Fruit fly (Drosophila melanogaster) whole organism, prepupa: ENCODE results near the gene CG31659.

ENCODE experiments used
- Blimp-1 ChIP-seq: fragments of 200-800 bp; sonication (Bioruptor generic); optimal IDR thresholded peaks from 3 replicates; lab custom pipeline; 2017; ENCODE audit warnings: missing biosample characterization, missing genetic modification characterization, mild to moderate bottlenecking, moderate library complexity, missing genetic modification reagents
- CG10631 ChIP-seq: fragments of 200-800 bp; sonication (Bioruptor generic); optimal IDR thresholded peaks from 2 replicates; lab custom pipeline; 2016; ENCODE audit warnings: missing biosample characterization, missing genetic modification characterization
- CG10669 ChIP-seq: fragments of 200-800 bp; sonication (Bioruptor generic); optimal IDR thresholded peaks from 3 replicates; lab custom pipeline; 2018; ENCODE audit warnings: missing biosample characterization, mild to moderate bottlenecking, missing genetic modification characterization, moderate library complexity
- CG11294 ChIP-seq: fragments of 200-800 bp; sonication (Bioruptor generic); IDR thresholded peaks from 2 replicates; pipeline ENCODE4 v1.3.6; 2022; ENCODE audit warnings: missing biosample characterization, missing genetic modification characterization
- CG11762 ChIP-seq: fragments of 200-800 bp; sonication (Bioruptor generic); optimal IDR thresholded peaks from 3 replicates; lab custom pipeline; 2016; ENCODE audit warnings: missing biosample characterization, missing genetic modification characterization; ENCODE audit not compliant: insufficient read depth
- CG11902 ChIP-seq: fragments of 200-800 bp; sonication (Bioruptor generic); optimal IDR thresholded peaks from 3 replicates; lab custom pipeline; 2016; ENCODE audit warnings: missing biosample characterization, missing genetic modification characterization
- CG15336 ChIP-seq: fragments of 200-800 bp; sonication (Bioruptor generic); IDR thresholded peaks from 2 replicates; pipeline ENCODE4 v1.3.6; 2022; ENCODE audit warnings: missing biosample characterization, missing genetic modification characterization
- CG1621 ChIP-seq: fragments of 200-800 bp; sonication (Bioruptor generic); optimal IDR thresholded peaks from 3 replicates; lab custom pipeline; 2018; ENCODE audit warnings: missing biosample characterization, mild to moderate bottlenecking, missing genetic modification characterization
- CG3032 ChIP-seq: fragments of 200-800 bp; optimal IDR thresholded peaks from 2 replicates; lab custom pipeline; 2019; ENCODE audit warnings: missing biosample characterization, mild to moderate bottlenecking, missing genetic modification characterization, moderate library complexity
- CG31627 ChIP-seq: fragments of 200-800 bp; sonication (Bioruptor generic); optimal IDR thresholded peaks from 3 replicates; lab custom pipeline; 2016; ENCODE audit warnings: missing biosample characterization, missing genetic modification characterization
- CG32006 ChIP-seq: fragments of 200-800 bp; sonication (Bioruptor generic); optimal IDR thresholded peaks from 3 replicates; lab custom pipeline; 2017; ENCODE audit warnings: missing biosample characterization, mild to moderate bottlenecking, missing genetic modification characterization
- CG3919 ChIP-seq: fragments of 200-800 bp; sonication (Bioruptor generic); optimal IDR thresholded peaks from 3 replicates; lab custom pipeline; 2016; ENCODE audit warnings: missing biosample characterization, missing genetic modification characterization
- CG4318 ChIP-seq: fragments of 200-800 bp; sonication (Bioruptor generic); optimal IDR thresholded peaks from 3 replicates; lab custom pipeline; 2017; ENCODE audit warnings: missing biosample characterization, mild to moderate bottlenecking, missing genetic modification characterization
- CG6163 ChIP-seq: fragments of 200-800 bp; sonication (Bioruptor generic); IDR thresholded peaks from 3 replicates; pipeline ENCODE4 v1.3.6; 2022; ENCODE audit warnings: missing biosample characterization, missing genetic modification characterization
- CG6276 ChIP-seq: fragments of 200-800 bp; sonication (Bioruptor generic); optimal IDR thresholded peaks from 2 replicates; lab custom pipeline; 2017; ENCODE audit warnings: missing biosample characterization, mild to moderate bottlenecking, missing genetic modification characterization
- CG6792 ChIP-seq: fragments of 200-800 bp; sonication (Bioruptor generic); optimal IDR thresholded peaks from 3 replicates; lab custom pipeline; 2016; ENCODE audit warnings: missing biosample characterization, missing genetic modification characterization
- CG6808 ChIP-seq: fragments of 200-800 bp; sonication (Bioruptor generic); optimal IDR thresholded peaks from 3 replicates; lab custom pipeline; 2017; ENCODE audit warnings: missing biosample characterization, missing genetic modification characterization, mild to moderate bottlenecking, moderate library complexity, missing genetic modification reagents
- CG6854 ChIP-seq: fragments of 200-800 bp; sonication (Bioruptor generic); optimal IDR thresholded peaks from 2 replicates; lab custom pipeline; 2017; ENCODE audit warnings: missing biosample characterization, mild to moderate bottlenecking, missing genetic modification characterization
- CG8119 ChIP-seq: fragments of 200-800 bp; sonication (Bioruptor generic); IDR thresholded peaks from 3 replicates; pipeline ENCODE4 v1.3.6; 2022; ENCODE audit warnings: missing biosample characterization, missing genetic modification characterization
- CG8319 ChIP-seq: fragments of 200-800 bp; sonication (Bioruptor generic); optimal IDR thresholded peaks from 3 replicates; lab custom pipeline; 2016; ENCODE audit warnings: missing biosample characterization, missing genetic modification characterization
- CG8632 ChIP-seq: fragments of 200-800 bp; sonication (Bioruptor generic); optimal IDR thresholded peaks from 3 replicates; lab custom pipeline; 2016; ENCODE audit warnings: missing biosample characterization, missing genetic modification characterization
- CG9139 ChIP-seq: fragments of 200-800 bp; sonication (Bioruptor generic); optimal IDR thresholded peaks from 3 replicates; lab custom pipeline; 2017; ENCODE audit warnings: missing biosample characterization, mild to moderate bottlenecking, missing genetic modification characterization
- Eip78C ChIP-seq: fragments of 200-800 bp; sonication (Bioruptor generic); peaks from one replicate; lab custom pipeline; 2016; ENCODE audit warnings: missing biosample characterization, missing genetic modification characterization
- Eip93F ChIP-seq: fragments of 200-800 bp; sonication (Bioruptor generic); optimal IDR thresholded peaks from 2 replicates; lab custom pipeline; 2016; ENCODE audit warnings: missing biosample characterization, mild to moderate bottlenecking, missing genetic modification characterization
- Ets21C ChIP-seq: fragments of 200-800 bp; sonication (Bioruptor generic); optimal IDR thresholded peaks from 3 replicates; lab custom pipeline; 2016; ENCODE audit warnings: missing biosample characterization, missing genetic modification characterization
- Ets96B ChIP-seq: fragments of 200-800 bp; optimal IDR thresholded peaks from 2 replicates; lab custom pipeline; 2019; ENCODE audit warnings: missing biosample characterization, mild to moderate bottlenecking, missing genetic modification characterization, moderate library complexity
- Gug ChIP-seq: fragments of 200-800 bp; sonication (Bioruptor generic); IDR thresholded peaks from 2 replicates; pipeline ENCODE4 v1.3.6; 2022; ENCODE audit warnings: missing biosample characterization, missing genetic modification characterization
- Hr38 ChIP-seq: sonication (Bioruptor generic); optimal IDR thresholded peaks from 2 replicates; lab custom pipeline; 2016; ENCODE audit warnings: missing biosample characterization, missing genetic modification characterization
- Hr39 ChIP-seq: fragments of 200-800 bp; sonication (Bioruptor generic); optimal IDR thresholded peaks from 2 replicates; lab custom pipeline; 2016; ENCODE audit warnings: missing biosample characterization, missing genetic modification characterization
- Hr4 ChIP-seq: fragments of 200-800 bp; sonication (Bioruptor generic); optimal IDR thresholded peaks from 3 replicates; lab custom pipeline; 2016; ENCODE audit warnings: missing biosample characterization, missing genetic modification characterization
- Lpt ChIP-seq: fragments of 200-800 bp; sonication (Bioruptor generic); optimal IDR thresholded peaks from 3 replicates; lab custom pipeline; 2016; ENCODE audit warnings: missing biosample characterization, missing genetic modification characterization
- Met ChIP-seq: fragments of 200-800 bp; sonication (Bioruptor generic); optimal IDR thresholded peaks from 3 replicates; lab custom pipeline; 2016; ENCODE audit warnings: missing biosample characterization, missing genetic modification characterization
- OdsH ChIP-seq: fragments of 200-800 bp; sonication (Bioruptor generic); optimal IDR thresholded peaks from 3 replicates; lab custom pipeline; 2016; ENCODE audit warnings: missing biosample characterization, missing genetic modification characterization
- Smox ChIP-seq: fragments of 200-800 bp; sonication (Bioruptor generic); optimal IDR thresholded peaks from 3 replicates; lab custom pipeline; 2016; ENCODE audit warnings: missing biosample characterization, missing genetic modification characterization
- Sox102F ChIP-seq: fragments of 200-800 bp; sonication (Bioruptor generic); optimal IDR thresholded peaks from 2 replicates; lab custom pipeline; 2016; ENCODE audit warnings: missing biosample characterization, mild to moderate bottlenecking, missing genetic modification characterization
- Sox15 ChIP-seq: fragments of 200-800 bp; sonication (Bioruptor generic); optimal IDR thresholded peaks from 3 replicates; lab custom pipeline; 2016; ENCODE audit warnings: missing biosample characterization, missing genetic modification characterization
- acj6 ChIP-seq: fragments of 200-800 bp; sonication (Bioruptor generic); optimal IDR thresholded peaks from 3 replicates; lab custom pipeline; 2016; ENCODE audit warnings: missing biosample characterization, missing genetic modification characterization
- cyc ChIP-seq: fragments of 200-800 bp; sonication (Bioruptor generic); optimal IDR thresholded peaks from 3 replicates; lab custom pipeline; 2016; ENCODE audit warnings: missing biosample characterization, missing genetic modification characterization
- dac ChIP-seq: fragments of 200-800 bp; sonication (Bioruptor generic); optimal IDR thresholded peaks from 2 replicates; lab custom pipeline; 2017; ENCODE audit warnings: missing biosample characterization, mild to moderate bottlenecking, missing genetic modification characterization
- dsx ChIP-seq: fragments of 200-800 bp; optimal IDR thresholded peaks from 3 replicates; lab custom pipeline; 2019; ENCODE audit warnings: missing biosample characterization, mild to moderate bottlenecking, missing genetic modification characterization, moderate library complexity; ENCODE audit not compliant: poor library complexity, severe bottlenecking
- eg ChIP-seq: fragments of 200-800 bp; sonication (Bioruptor generic); IDR thresholded peaks from 3 replicates; pipeline ENCODE4 v1.3.6; 2022; ENCODE audit warnings: missing biosample characterization, missing genetic modification characterization
- esn ChIP-seq: fragments of 200-800 bp; sonication (Bioruptor generic); optimal IDR thresholded peaks from 2 replicates; lab custom pipeline; 2016; ENCODE audit warnings: missing biosample characterization, mild to moderate bottlenecking, missing genetic modification characterization, moderate library complexity
- fd59A ChIP-seq: fragments of 200-800 bp; sonication (Bioruptor generic); optimal IDR thresholded peaks from 2 replicates; lab custom pipeline; 2017; ENCODE audit warnings: missing biosample characterization, mild to moderate bottlenecking, missing genetic modification characterization, missing genetic modification reagents
- fd85E ChIP-seq: fragments of 200-800 bp; sonication (Bioruptor generic); optimal IDR thresholded peaks from 3 replicates; lab custom pipeline; 2016; ENCODE audit warnings: missing biosample characterization, missing genetic modification characterization
- fkh ChIP-seq: fragments of 200-800 bp; sonication (Bioruptor generic); optimal IDR thresholded peaks from 3 replicates; lab custom pipeline; 2017; ENCODE audit warnings: missing biosample characterization, mild to moderate bottlenecking, missing genetic modification characterization, moderate library complexity
- net ChIP-seq: fragments of 200-800 bp; sonication (Bioruptor generic); optimal IDR thresholded peaks from 3 replicates; lab custom pipeline; 2016; ENCODE audit warnings: missing biosample characterization, missing genetic modification characterization
- spab ChIP-seq: fragments of 200-800 bp; sonication (Bioruptor generic); optimal IDR thresholded peaks from 2 replicates; lab custom pipeline; 2017; ENCODE audit warnings: missing biosample characterization, mild to moderate bottlenecking, missing genetic modification characterization, missing genetic modification reagents
- svp ChIP-seq: fragments of 200-800 bp; sonication (Bioruptor generic); peaks from one replicate; lab custom pipeline; 2016; ENCODE audit warnings: missing biosample characterization, missing genetic modification characterization
- topi ChIP-seq: fragments of 200-800 bp; sonication (Bioruptor generic); optimal IDR thresholded peaks from 3 replicates; lab custom pipeline; 2016; ENCODE audit warnings: missing biosample characterization, missing genetic modification characterization
- vri ChIP-seq: fragments of 200-800 bp; sonication (Bioruptor generic); optimal IDR thresholded peaks from 3 replicates; lab custom pipeline; 2016; ENCODE audit warnings: missing biosample characterization, mild to moderate bottlenecking, missing genetic modification characterization

The CG31659 gene

dm6 chr2L:1359690-1360089, at the start of gene CG31659:
CG31659 (minus strand) TSS chr2L:1359790.
- TF ChIP-seq CG8319 (no peak), CG8119 (GFP tag; lab: Robert Waterston, UW) (no peak), CG32006 (GFP tag; lab: Kevin White, UChicago) (no peak), Blimp-1 (GFP tag; lab: Kevin White, UChicago) (no peak), CG15336 (GFP tag; lab: Robert Waterston, UW) (no peak), CG31627 (no peak), CG11762 (GFP tag; lab: Kevin White, UChicago) (no peak), CG1621 (no peak)

dm6 chr2L:1405573-1405972, 46.0 kb upstream of the CG31659 start:
- no peak for TF ChIP-seq CG6163 (GFP tag; lab: Robert Waterston, UW)
- no peak for TF ChIP-seq CG8119 (GFP tag; lab: Robert Waterston, UW)
- no peak for TF ChIP-seq eg (GFP tag; lab: Robert Waterston, UW)
- TF ChIP-seq net (GFP tag; lab: Kevin White, UChicago), result no peak
- peak; percentile 56 for TF ChIP-seq topi (GFP tag; lab: Kevin White, UChicago)
- TF ChIP-seq dac (GFP tag; lab: Kevin White, UChicago), result no peak
- peak; percentile 5 for TF ChIP-seq CG10631 (GFP tag; lab: Kevin White, UChicago)
- peak; percentile 28 for TF ChIP-seq cyc (GFP tag; lab: Kevin White, UChicago)
- TF ChIP-seq Eip93F, result no peak
- TF ChIP-seq fd59A (GFP tag; lab: Kevin White, UChicago), result peak; percentile 41
- no peak for TF ChIP-seq Lpt (GFP tag; lab: Kevin White, UChicago)
- TF ChIP-seq OdsH (GFP tag; lab: Kevin White, UChicago), result peak; percentile 21
- TF ChIP-seq fd85E (GFP tag; lab: Kevin White, UChicago), result no peak
- TF ChIP-seq Hr39 (GFP tag; lab: Kevin White, UChicago), result peak; percentile 49
- TF ChIP-seq Sox15 (GFP tag; lab: Kevin White, UChicago), result peak; percentile 18
- TF ChIP-seq CG8319, result no peak
- no peak for TF ChIP-seq CG11294 (GFP tag; lab: Robert Waterston, UW)
- peak; percentile 8 for TF ChIP-seq CG9139 (GFP tag; lab: Kevin White, UChicago)
- TF ChIP-seq spab (GFP tag; lab: Kevin White, UChicago), result no peak
- TF ChIP-seq Hr4 (GFP tag; lab: Kevin White, UChicago), result no peak
- TF ChIP-seq CG1621, result no peak
- no peak for TF ChIP-seq dsx
- TF ChIP-seq CG6808, result peak; percentile 6
- TF ChIP-seq Blimp-1 (GFP tag; lab: Kevin White, UChicago), result no peak
- peak; percentile 59 for TF ChIP-seq esn (GFP tag; lab: Kevin White, UChicago)
- no peak for TF ChIP-seq Hr38 (GFP tag; lab: Kevin White, UChicago)
- peak; percentile 49 for TF ChIP-seq Smox (GFP tag; lab: Kevin White, UChicago)
- peak; percentile 31 for TF ChIP-seq CG8632 (GFP tag; lab: Kevin White, UChicago)
- no peak for TF ChIP-seq CG4318
- no peak for TF ChIP-seq Sox102F (GFP tag; lab: Kevin White, UChicago)
- TF ChIP-seq Ets21C, result peak; percentile 20
- TF ChIP-seq Eip78C, result peak; percentile 87
- no peak for TF ChIP-seq Gug (GFP tag; lab: Robert Waterston, UW)
- TF ChIP-seq Met (GFP tag; lab: Kevin White, UChicago), result peak; percentile 57
- no peak for TF ChIP-seq CG15336 (GFP tag; lab: Robert Waterston, UW)
- TF ChIP-seq CG6854 (GFP tag; lab: Kevin White, UChicago), result no peak
- TF ChIP-seq CG3919, result peak; percentile 40
- no peak for TF ChIP-seq fkh (GFP tag; lab: Kevin White, UChicago)
- TF ChIP-seq Ets96B (tag; lab: Kevin White, UChicago), result peak; percentile 34
- TF ChIP-seq CG6276 (GFP tag; lab: Kevin White, UChicago), result no peak
- peak; percentile 14 for TF ChIP-seq vri (GFP tag; lab: Kevin White, UChicago)
- TF ChIP-seq acj6 (GFP tag; lab: Kevin White, UChicago), result peak; percentile 38
- TF ChIP-seq svp (GFP tag; lab: Kevin White, UChicago), result peak; percentile 83
- peak; percentile 23 for TF ChIP-seq CG11902 (GFP tag; lab: Kevin White, UChicago)
- TF ChIP-seq CG3032 (tag; lab: Kevin White, UChicago), result peak; percentile 18
- peak; percentile 49 for TF ChIP-seq CG6792 (GFP tag; lab: Kevin White, UChicago)
- TF ChIP-seq CG10669 (GFP tag; lab: Kevin White, UChicago), result peak; percentile 20
